Worm (Caenorhabditis elegans): ENCODE measurements around the gene toh-1.

DNA sequence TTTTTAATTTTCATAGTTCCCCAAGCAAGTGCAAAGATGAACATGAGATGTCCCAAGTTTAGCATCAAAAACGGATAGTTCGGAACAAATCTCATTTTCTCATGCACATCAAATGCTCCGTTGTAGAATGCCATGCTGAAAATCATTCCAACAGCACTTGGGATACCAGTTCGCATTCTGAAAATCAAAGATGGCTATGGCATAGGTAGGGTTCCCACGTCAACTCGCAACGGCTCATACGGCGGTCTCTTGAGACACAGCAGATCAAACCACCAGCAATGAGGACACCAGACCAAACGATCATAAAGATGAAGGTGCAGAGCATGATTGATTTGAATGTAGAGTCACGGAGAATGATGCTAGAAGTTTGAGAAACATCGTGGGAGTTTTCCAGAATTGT lies 5.7 kb downstream of the toh-1 start:
- no peak for TF ChIP-seq klf-2 (GFP tag; conservative IDR thresholded peaks at IDR 0.05)
- no peak for TF ChIP-seq flt-1 (GFP tag; IDR thresholded peaks at IDR 0.05)
- no peak for TF ChIP-seq ref-1 (GFP tag; conservative IDR thresholded peaks at IDR 0.05)
- no peak for TF ChIP-seq cog-1 (tag; optimal IDR thresholded peaks at IDR 0.05)
